ENCODE assay signal across 1 fruit fly cellular context in the genomic region with DNA sequence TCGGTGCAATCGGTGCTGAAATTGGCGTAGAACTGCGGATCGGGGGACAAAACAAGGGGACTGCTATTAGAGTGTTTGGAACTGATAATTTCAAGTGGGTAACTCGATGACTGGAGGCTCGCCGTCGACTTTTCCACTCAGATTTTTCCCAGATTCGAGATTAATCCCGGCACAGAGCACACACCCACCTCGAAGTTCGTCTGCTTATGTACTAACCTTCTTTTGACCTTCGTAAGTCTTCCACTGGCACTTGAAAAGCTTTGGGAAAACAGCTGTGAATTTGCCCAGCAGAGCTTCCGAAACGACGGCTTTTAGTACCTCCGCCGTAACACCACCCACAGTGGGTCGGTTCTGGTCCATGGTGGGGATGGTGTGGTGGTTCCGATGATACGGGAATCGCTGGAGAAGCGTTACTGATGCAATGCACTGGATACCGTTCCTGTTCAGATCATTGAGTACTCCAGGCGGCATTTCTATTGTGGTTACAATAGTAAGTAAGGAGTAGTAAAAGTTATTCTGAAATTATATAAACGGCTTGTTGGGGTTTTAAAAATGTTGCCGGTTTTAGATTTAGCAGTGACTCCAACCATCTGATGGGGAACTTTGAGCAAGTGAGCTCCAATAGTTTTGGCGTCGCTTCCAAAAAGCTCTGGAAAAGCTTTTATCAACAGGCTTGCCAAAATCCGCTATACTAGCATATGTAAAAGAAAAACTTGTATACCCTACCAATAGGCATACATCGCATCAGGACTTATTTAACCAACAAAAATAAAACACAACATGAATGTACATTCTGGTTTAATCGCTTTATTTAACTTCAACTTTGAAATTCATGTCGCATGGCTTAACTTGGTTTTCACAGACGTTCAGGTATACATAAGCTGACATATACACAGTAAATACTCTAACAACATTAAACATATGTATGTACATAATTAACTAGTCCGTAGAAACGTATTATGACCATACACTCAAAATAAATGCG.
TF ChIP-seq lines count a peak whose summit lies in the region.

Gene Tpi, minus strand, starts transcription at position 537 of the 985 bp plus-strand sequence.

TF ChIP-seq in whole organism, embryonic, 481 proteins besides CTCF, POLR2A, EP300 and RAD21 (continued from another document and continues in another):
- TF ChIP-seq gsb-n (tag; optimal IDR thresholded peaks at IDR 0.05; lab: Kevin White, UChicago) (no peak), chm (GFP tag; IDR thresholded peaks at IDR 0.05; lab: Robert Waterston, UW) (no peak; the same call in 1 of the 2 replicates), Taf1 (GFP tag; IDR thresholded peaks at IDR 0.05; lab: Robert Waterston, UW) (no peak), kni (GFP tag; optimal IDR thresholded peaks at IDR 0.05; lab: Kevin White, UChicago) (no peak), CG1529 (GFP tag; optimal IDR thresholded peaks at IDR 0.05; lab: Kevin White, UChicago) (no peak), shn (GFP tag; optimal IDR thresholded peaks at IDR 0.05; lab: Kevin White, UChicago) (no peak), Pdp1 (GFP tag; optimal IDR thresholded peaks at IDR 0.05; lab: Kevin White, UChicago) (peak; percentile 22 to 93), CG4404 (GFP tag; IDR thresholded peaks at IDR 0.05; lab: Robert Waterston, UW) (no peak), D19A (tag; optimal IDR thresholded peaks at IDR 0.05; lab: Kevin White, UChicago) (peak; percentile 70), CG9215 (GFP tag; IDR thresholded peaks at IDR 0.05; lab: Robert Waterston, UW) (no peak), CG13775 (GFP tag; optimal IDR thresholded peaks at IDR 0.05; lab: Kevin White, UChicago) (no peak), Bdp1 (GFP tag; optimal IDR thresholded peaks at IDR 0.05; lab: Kevin White, UChicago) (no peak), Bgb (GFP tag; IDR thresholded peaks at IDR 0.05; lab: Robert Waterston, UW; ENCODE audit: partially characterized antibody) (no peak; the same call in 1 of the 2 replicates), ranshi (GFP tag; IDR thresholded peaks at IDR 0.05; lab: Robert Waterston, UW) (no peak), Camta (GFP tag; optimal IDR thresholded peaks at IDR 0.05; lab: Kevin White, UChicago) (peak; percentile 7), MESR4 (GFP tag; optimal IDR thresholded peaks at IDR 0.05; lab: Kevin White, UChicago) (peak; percentile 43), lmd (GFP tag; IDR thresholded peaks at IDR 0.05; lab: Robert Waterston, UW) (no peak), CG6254 (GFP tag; optimal IDR thresholded peaks at IDR 0.05; lab: Kevin White, UChicago) (no peak), Fer2 (tag; optimal IDR thresholded peaks at IDR 0.05; lab: Kevin White, UChicago) (no peak), CG6854 (GFP tag; optimal IDR thresholded peaks at IDR 0.05; lab: Kevin White, UChicago) (no peak), Ets65A (GFP tag; lab: Kevin White, UChicago) (no peak), CG17568 (GFP tag; optimal IDR thresholded peaks at IDR 0.05; lab: Kevin White, UChicago) (no peak), CG3281 (GFP tag; optimal IDR thresholded peaks at IDR 0.05; lab: Kevin White, UChicago) (peak; percentile 38), Doc3 (GFP tag; IDR thresholded peaks at IDR 0.05; lab: Robert Waterston, UW; ENCODE audit: partially characterized antibody) (no peak), chn (GFP tag; optimal IDR thresholded peaks at IDR 0.05; lab: Kevin White, UChicago) (peak; percentile 58), pho (GFP tag; optimal IDR thresholded peaks at IDR 0.05; lab: Kevin White, UChicago) (peak; percentile 28), CG7987 (GFP tag; optimal IDR thresholded peaks at IDR 0.05; lab: Kevin White, UChicago) (no peak), unc-4 (GFP tag; IDR thresholded peaks at IDR 0.05; lab: Robert Waterston, UW; ENCODE audit: partially characterized antibody) (no peak), lola (GFP tag; optimal IDR thresholded peaks at IDR 0.05; lab: Kevin White, UChicago) (no peak), dmrt11E (tag; optimal IDR thresholded peaks at IDR 0.05; lab: Kevin White, UChicago) (no peak), CG18599 (GFP tag; optimal IDR thresholded peaks at IDR 0.05; lab: Kevin White, UChicago) (peak; percentile 28), E2f2 (GFP tag; IDR thresholded peaks at IDR 0.05; lab: Robert Waterston, UW) (peak; percentile 56; the same call in 1 of the 2 replicates), CG33213 (GFP tag; optimal IDR thresholded peaks at IDR 0.05; lab: Kevin White, UChicago) (no peak), Atf6 (GFP tag; IDR thresholded peaks at IDR 0.05; lab: Robert Waterston, UW) (peak; percentile 57), kah (GFP tag; optimal IDR thresholded peaks at IDR 0.05; lab: Kevin White, UChicago) (no peak), CG33557 (GFP tag; optimal IDR thresholded peaks at IDR 0.05; lab: Kevin White, UChicago) (no peak), Jarid2 (GFP tag; optimal IDR thresholded peaks at IDR 0.05; lab: Kevin White, UChicago) (peak; percentile 65), Lpt (GFP tag; optimal IDR thresholded peaks at IDR 0.05; lab: Kevin White, UChicago) (no peak), CG3407 (GFP tag; optimal IDR thresholded peaks at IDR 0.05; lab: Kevin White, UChicago) (no peak), corto (GFP tag; optimal IDR thresholded peaks at IDR 0.05; lab: Kevin White, UChicago) (no peak), CG31441 (GFP tag; IDR thresholded peaks at IDR 0.05; lab: Robert Waterston, UW) (no peak), Nf-YB (GFP tag; optimal IDR thresholded peaks at IDR 0.05; lab: Kevin White, UChicago) (no peak), gro (GFP tag; optimal IDR thresholded peaks at IDR 0.05; lab: Kevin White, UChicago) (no peak), CG5245 (GFP tag; optimal IDR thresholded peaks at IDR 0.05; lab: Kevin White, UChicago) (no peak), CG8478 (optimal IDR thresholded peaks at IDR 0.05; lab: Kevin White, UChicago) (peak; percentile 91), ato (GFP tag; IDR thresholded peaks at IDR 0.05; lab: Robert Waterston, UW; ENCODE audit: partially characterized antibody) (no peak), CG8359 (GFP tag; optimal IDR thresholded peaks at IDR 0.05; lab: Kevin White, UChicago; ENCODE audit: borderline replicate concordance) (no peak), CG12071 (GFP tag; optimal IDR thresholded peaks at IDR 0.05; lab: Kevin White, UChicago) (peak; percentile 2), so (GFP tag; IDR thresholded peaks at IDR 0.05; lab: Robert Waterston, UW) (no peak), CG14860 (GFP tag; IDR thresholded peaks at IDR 0.05; lab: Robert Waterston, UW; ENCODE audit: partially characterized antibody) (no peak), CG14667 (GFP tag; IDR thresholded peaks at IDR 0.05; lab: Robert Waterston, UW) (no peak), sob (GFP tag; IDR thresholded peaks at IDR 0.05; lab: Robert Waterston, UW) (no peak), en (GFP tag; optimal IDR thresholded peaks at IDR 0.05; lab: Kevin White, UChicago) (no peak), gfzf (GFP tag; optimal IDR thresholded peaks at IDR 0.05; lab: Kevin White, UChicago) (peak; percentile 75), pum (GFP tag; optimal IDR thresholded peaks at IDR 0.05; lab: Kevin White, UChicago) (no peak), CG18764 (GFP tag; optimal IDR thresholded peaks at IDR 0.05; lab: Kevin White, UChicago) (no peak), pita (GFP tag; optimal IDR thresholded peaks at IDR 0.05; lab: Kevin White, UChicago) (peak; percentile 61), Dref (GFP tag; IDR thresholded peaks at IDR 0.05; lab: Robert Waterston, UW) (no peak), ash1 (GFP tag; optimal IDR thresholded peaks at IDR 0.05; lab: Kevin White, UChicago) (no peak), Atf-2 (GFP tag; optimal IDR thresholded peaks at IDR 0.05; lab: Kevin White, UChicago) (no peak), inv (GFP tag; IDR thresholded peaks at IDR 0.05; lab: Robert Waterston, UW; ENCODE audit: partially characterized antibody) (no peak), row (GFP tag; IDR thresholded peaks at IDR 0.05; lab: Robert Waterston, UW) (peak; percentile 51; the same call in 2 of the 3 replicates), fu2 (GFP tag; optimal IDR thresholded peaks at IDR 0.05; lab: Kevin White, UChicago) (no peak), CG14014 (GFP tag; IDR thresholded peaks at IDR 0.05; lab: Robert Waterston, UW) (0 out of 2 replicates have a peak, but pooled peaks have one; percentile 7), NfI (GFP tag; optimal IDR thresholded peaks at IDR 0.05; lab: Kevin White, UChicago) (peak; percentile 35), CG4360 (GFP tag; IDR thresholded peaks at IDR 0.05; lab: Robert Waterston, UW) (no peak), Stat92E (GFP tag; optimal IDR thresholded peaks at IDR 0.05; lab: Kevin White, UChicago) (no peak), peb (GFP tag; IDR thresholded peaks at IDR 0.05; lab: Robert Waterston, UW) (no peak), CG10267 (tag; optimal IDR thresholded peaks at IDR 0.05; lab: Kevin White, UChicago) (no peak), CG6765 (GFP tag; optimal IDR thresholded peaks at IDR 0.05; lab: Kevin White, UChicago) (no peak), B-H2 (GFP tag; optimal IDR thresholded peaks at IDR 0.05; lab: Kevin White, UChicago) (no peak), knrl (GFP tag; IDR thresholded peaks at IDR 0.05; lab: Robert Waterston, UW; ENCODE audit: partially characterized antibody) (no peak; the same call in 2 of the 3 replicates), TFAM (GFP tag; optimal IDR thresholded peaks at IDR 0.05; lab: Kevin White, UChicago) (no peak), maf-S (GFP tag; optimal IDR thresholded peaks at IDR 0.05; lab: Kevin White, UChicago) (no peak), Trl (optimal IDR thresholded peaks at IDR 0.05; lab: Kevin White, UChicago) (no peak), Trl (GFP tag; optimal IDR thresholded peaks at IDR 0.05; lab: Kevin White, UChicago) (no peak), sug (tag; optimal IDR thresholded peaks at IDR 0.05; lab: Kevin White, UChicago) (peak; percentile 43), CG14965 (GFP tag; optimal IDR thresholded peaks at IDR 0.05; lab: Kevin White, UChicago; ENCODE audit: borderline replicate concordance) (no peak), Ada2b (GFP tag; IDR thresholded peaks at IDR 0.05; lab: Robert Waterston, UW) (no peak; the same call in 1 of the 2 replicates), ci (GFP tag; IDR thresholded peaks at IDR 0.05; lab: Robert Waterston, UW) (peak; percentile 72; the same call in 2 of the 3 replicates), Chrac-16 (GFP tag; optimal IDR thresholded peaks at IDR 0.05; lab: Kevin White, UChicago) (peak; percentile 14), psq (GFP tag; optimal IDR thresholded peaks at IDR 0.05; lab: Kevin White, UChicago) (no peak), Sox102F (GFP tag; optimal IDR thresholded peaks at IDR 0.05; lab: Kevin White, UChicago) (peak; percentile 50), CG2678 (tag; optimal IDR thresholded peaks at IDR 0.05; lab: Kevin White, UChicago) (no peak), ERR (GFP tag; optimal IDR thresholded peaks at IDR 0.05; lab: Kevin White, UChicago) (peak; percentile 100), CG30403 (GFP tag; optimal IDR thresholded peaks at IDR 0.05; lab: Kevin White, UChicago) (peak; percentile 33), CG11504 (tag; optimal IDR thresholded peaks at IDR 0.05; lab: Kevin White, UChicago) (no peak), CG17802 (tag; optimal IDR thresholded peaks at IDR 0.05; lab: Kevin White, UChicago) (no peak), otp (GFP tag; IDR thresholded peaks at IDR 0.05; lab: Robert Waterston, UW) (no peak), ems (GFP tag; optimal IDR thresholded peaks at IDR 0.05; lab: Kevin White, UChicago) (no peak), CG12299 (tag; optimal IDR thresholded peaks at IDR 0.05; lab: Kevin White, UChicago) (no peak), repo (GFP tag; optimal IDR thresholded peaks at IDR 0.05; lab: Kevin White, UChicago) (no peak), twi (tag; optimal IDR thresholded peaks at IDR 0.05; lab: Kevin White, UChicago) (no peak), CG6654 (GFP tag; optimal IDR thresholded peaks at IDR 0.05; lab: Kevin White, UChicago) (peak; percentile 90), CG12942 (GFP tag; optimal IDR thresholded peaks at IDR 0.05; lab: Kevin White, UChicago) (no peak), ftz-f1 (GFP tag; optimal IDR thresholded peaks at IDR 0.05; lab: Kevin White, UChicago) (peak; percentile 84), sens (GFP tag; lab: Kevin White, UChicago) (peak; percentile 52), kay (GFP tag; optimal IDR thresholded peaks at IDR 0.05; lab: Kevin White, UChicago) (no peak), lilli (GFP tag; optimal IDR thresholded peaks at IDR 0.05; lab: Kevin White, UChicago) (peak; percentile 66), CG12104 (GFP tag; optimal IDR thresholded peaks at IDR 0.05; lab: Kevin White, UChicago) (no peak), rib (GFP tag; IDR thresholded peaks at IDR 0.05; lab: Robert Waterston, UW) (no peak), dmrt99B (tag; optimal IDR thresholded peaks at IDR 0.05; lab: Kevin White, UChicago) (no peak), Fer1 (GFP tag; optimal IDR thresholded peaks at IDR 0.05; lab: Kevin White, UChicago) (peak; percentile 22), CG10654 (GFP tag; optimal IDR thresholded peaks at IDR 0.05; lab: Kevin White, UChicago) (no peak), fd3F (GFP tag; optimal IDR thresholded peaks at IDR 0.05; lab: Kevin White, UChicago) (peak; percentile 21), CG9876 (GFP tag; optimal IDR thresholded peaks at IDR 0.05; lab: Kevin White, UChicago) (no peak), NFAT (GFP tag; IDR thresholded peaks at IDR 0.05; lab: Robert Waterston, UW) (peak; percentile 37; the same call in 1 of the 2 replicates), tgo (GFP tag; IDR thresholded peaks at IDR 0.05; lab: Robert Waterston, UW) (peak; percentile 34; the same call in 1 of the 3 replicates), NK7.1 (GFP tag; optimal IDR thresholded peaks at IDR 0.05; lab: Kevin White, UChicago) (no peak), zfh1 (GFP tag; IDR thresholded peaks at IDR 0.05; lab: Robert Waterston, UW) (no peak), wek (GFP tag; optimal IDR thresholded peaks at IDR 0.05; lab: Kevin White, UChicago) (no peak), D19B (GFP tag; optimal IDR thresholded peaks at IDR 0.05; lab: Kevin White, UChicago) (no peak), CG15479 (GFP tag; optimal IDR thresholded peaks at IDR 0.05; lab: Kevin White, UChicago) (no peak), jigr1 (GFP tag; IDR thresholded peaks at IDR 0.05; lab: Robert Waterston, UW) (no peak), HLH4C (GFP tag; IDR thresholded peaks at IDR 0.05; lab: Robert Waterston, UW; ENCODE audit: partially characterized antibody) (no peak), disco-r (GFP tag; optimal IDR thresholded peaks at IDR 0.05; lab: Kevin White, UChicago) (no peak), CG15514 (GFP tag; optimal IDR thresholded peaks at IDR 0.05; lab: Kevin White, UChicago) (peak; percentile 76), ara (GFP tag; IDR thresholded peaks at IDR 0.05; lab: Robert Waterston, UW) (no peak), Gug (GFP tag; IDR thresholded peaks at IDR 0.05; lab: Robert Waterston, UW) (no peak), Sin3A (optimal IDR thresholded peaks at IDR 0.05; lab: Kevin White, UChicago) (no peak), tx (GFP tag; optimal IDR thresholded peaks at IDR 0.05; lab: Kevin White, UChicago) (no peak), Vsx1 (GFP tag; optimal IDR thresholded peaks at IDR 0.05; lab: Kevin White, UChicago) (no peak)
